Worm (Caenorhabditis elegans) whole organism, L4 larva: ENCODE results near the gene ergi-3.

Experiments
- D1046.2 ChIP-seq: fragments of 200-800 bp; sonication (Bioruptor generic); IDR thresholded peaks from 2 replicates; pipeline ENCODE4 v1.3.6; 2022; ENCODE audit warnings: missing genetic modification characterization, missing compliant biosample characterization
- F10B5.3 ChIP-seq: sonication (generic microtip); optimal IDR thresholded peaks from 2 replicates; lab custom pipeline; 2016; ENCODE audit warnings: mild to moderate bottlenecking, missing genetic modification characterization, missing compliant biosample characterization
- F26F4.8 ChIP-seq: fragments of 200-800 bp; sonication (Bioruptor generic); conservative IDR thresholded peaks from 2 replicates; pipeline ENCODE4 v1.3.6; 2022; ENCODE audit warnings: missing genetic modification characterization, missing compliant biosample characterization
- F37D6.2 ChIP-seq: sonication (generic microtip); optimal IDR thresholded peaks from 2 replicates; lab custom pipeline; 2016; ENCODE audit warnings: mild to moderate bottlenecking, missing genetic modification characterization, missing compliant biosample characterization
- F44E2.7 ChIP-seq: fragments of 200-800 bp; sonication (Bioruptor generic); IDR thresholded peaks from 2 replicates; pipeline ENCODE4 v2.1.2; 2022; ENCODE audit warnings: missing genetic modification characterization, missing compliant biosample characterization
- F49E8.2 ChIP-seq: sonication (generic microtip); optimal IDR thresholded peaks from 2 replicates; lab custom pipeline; 2016; ENCODE audit warnings: missing compliant biosample characterization, mild to moderate bottlenecking, missing genetic modification characterization, borderline replicate concordance
- T26A8.4 ChIP-seq: fragments of 200-800 bp; sonication (Bioruptor generic); IDR thresholded peaks from 2 replicates; pipeline ENCODE4 v1.3.6; 2022; ENCODE audit warnings: missing genetic modification characterization, missing compliant biosample characterization
- Y48G9A.11 ChIP-seq: fragments of 200-800 bp; sonication (Bioruptor generic); IDR thresholded peaks from 2 replicates; pipeline ENCODE4 v1.3.6; 2022; ENCODE audit warnings: missing genetic modification reagents, missing genetic modification characterization, missing compliant biosample characterization
- ama-1 ChIP-seq: fragments of 150-350 bp; optimal IDR thresholded peaks from 2 replicates; lab custom pipeline; 2014; ENCODE audit warnings: inconsistent platforms, mixed read lengths
- arid-1 ChIP-seq: fragments of 200-800 bp; sonication (Bioruptor generic); conservative IDR thresholded peaks from 2 replicates; pipeline ENCODE4 v1.3.6; 2022; ENCODE audit warnings: missing genetic modification reagents, missing genetic modification characterization, missing compliant biosample characterization
- ceh-32 ChIP-seq: sonication (generic microtip); optimal IDR thresholded peaks from 2 replicates; lab custom pipeline; 2016; ENCODE audit warnings: mild to moderate bottlenecking, missing genetic modification characterization, missing compliant biosample characterization; ENCODE audit not compliant: poor library complexity
- ceh-82 ChIP-seq: sonication (generic microtip); optimal IDR thresholded peaks from 2 replicates; lab custom pipeline; 2017; ENCODE audit warnings: missing biosample characterization, missing genetic modification characterization
- ctbp-1 ChIP-seq: fragments of 200-800 bp; sonication (Bioruptor generic); IDR thresholded peaks from 2 replicates; pipeline ENCODE4 v1.3.6; 2022; ENCODE audit warnings: missing genetic modification reagents, missing genetic modification characterization, missing compliant biosample characterization
- daf-16 ChIP-seq, 3 experiments: sonication (generic microtip); optimal IDR thresholded peaks; 2 replicates each; lab custom pipeline; 2016 to 2017; ENCODE audit warnings: missing genetic modification characterization in 3 of 3, missing genetic modification reagents in 3 of 3, mild to moderate bottlenecking in 2 of 3, missing compliant biosample characterization in 2 of 3, missing biosample characterization in 1 of 3, moderate library complexity in 1 of 3
- dmd-8 ChIP-seq: fragments of 200-800 bp; sonication (Bioruptor generic); IDR thresholded peaks from 2 replicates; pipeline ENCODE4 v1.3.6; 2022; ENCODE audit warnings: missing genetic modification characterization, missing compliant biosample characterization
- dpl-1 ChIP-seq: fragments of 150-350 bp; optimal IDR thresholded peaks from 2 replicates; lab custom pipeline; 2014; ENCODE audit warnings: missing biosample characterization, missing genetic modification reagents, missing genetic modification characterization
- egl-27 ChIP-seq: sonication (generic microtip); optimal IDR thresholded peaks from 3 replicates; lab custom pipeline; 2017; ENCODE audit warnings: missing biosample characterization, missing genetic modification reagents, missing genetic modification characterization
- egl-43 ChIP-seq: fragments of 200-800 bp; sonication (Bioruptor generic); IDR thresholded peaks from 2 replicates; pipeline ENCODE4 v1.3.6; 2022; ENCODE audit warnings: missing genetic modification reagents, missing genetic modification characterization, missing compliant biosample characterization
- fkh-10 ChIP-seq: fragments of 150-350 bp; optimal IDR thresholded peaks from 2 replicates; lab custom pipeline; 2014; ENCODE audit warnings: missing biosample characterization, missing genetic modification reagents, missing genetic modification characterization
- gei-8 ChIP-seq: fragments of 200-800 bp; sonication (Bioruptor generic); optimal IDR thresholded peaks from 2 replicates; lab custom pipeline; 2018; ENCODE audit warnings: mild to moderate bottlenecking, missing genetic modification characterization, missing compliant biosample characterization
- jun-1 ChIP-seq: fragments of 150-350 bp; optimal IDR thresholded peaks from 2 replicates; lab custom pipeline; 2014; ENCODE audit warnings: missing biosample characterization, missing genetic modification reagents, missing genetic modification characterization
- lin-1 ChIP-seq: fragments of 200-800 bp; sonication (Bioruptor generic); IDR thresholded peaks from 2 replicates; pipeline ENCODE4 v1.3.6; 2022; ENCODE audit warnings: missing genetic modification reagents, missing genetic modification characterization, missing compliant biosample characterization
- lin-29 ChIP-seq: fragments of 200-800 bp; sonication (Bioruptor generic); IDR thresholded peaks from 2 replicates; pipeline ENCODE4 v1.3.6; 2022; ENCODE audit warnings: missing genetic modification reagents, missing genetic modification characterization, missing compliant biosample characterization
- lir-3 ChIP-seq: sonication (generic microtip); optimal IDR thresholded peaks from 2 replicates; lab custom pipeline; 2016; ENCODE audit warnings: mild to moderate bottlenecking, missing genetic modification characterization, missing compliant biosample characterization
- lsy-2 ChIP-seq, 2 experiments: fragments of 150-350 bp in 1 of 2; sonication (generic microtip) in 1 of 2; optimal IDR thresholded peaks; 2 replicates each; lab custom pipeline; 2014 to 2017; ENCODE audit warnings: missing biosample characterization in 2 of 2, missing genetic modification characterization in 2 of 2
- madf-9 ChIP-seq: fragments of 200-800 bp; sonication (Bioruptor generic); conservative IDR thresholded peaks from 2 replicates; pipeline ENCODE4 v1.3.6; 2022; ENCODE audit warnings: missing genetic modification reagents, missing genetic modification characterization, missing compliant biosample characterization
- mdt-29 ChIP-seq: fragments of 200-800 bp; sonication (Bioruptor generic); IDR thresholded peaks from 2 replicates; pipeline ENCODE4 v1.3.6; 2022; ENCODE audit warnings: missing genetic modification reagents, missing genetic modification characterization, missing compliant biosample characterization
- mes-2 ChIP-seq: sonication (generic microtip); optimal IDR thresholded peaks from 2 replicates; lab custom pipeline; 2016; ENCODE audit warnings: missing genotype, mild to moderate bottlenecking, missing genetic modification characterization, missing compliant biosample characterization; ENCODE audit not compliant: poor library complexity, severe bottlenecking
- nhr-10 ChIP-seq: fragments of 150-350 bp; optimal IDR thresholded peaks from 2 replicates; lab custom pipeline; 2014; ENCODE audit warnings: missing biosample characterization, missing genetic modification characterization
- nhr-237 ChIP-seq: sonication (generic microtip); optimal IDR thresholded peaks from 2 replicates; lab custom pipeline; 2017; ENCODE audit warnings: missing biosample characterization, missing genetic modification characterization
- nhr-25 ChIP-seq: sonication (generic microtip); optimal IDR thresholded peaks from 2 replicates; lab custom pipeline; 2017; ENCODE audit warnings: missing genetic modification characterization, mild to moderate bottlenecking, missing compliant biosample characterization, antibody characterized with exemption, moderate library complexity, borderline replicate concordance; ENCODE audit not compliant: insufficient read depth
- nhr-28 ChIP-seq: fragments of 150-350 bp; optimal IDR thresholded peaks from 2 replicates; lab custom pipeline; 2014; ENCODE audit warnings: missing biosample characterization, missing genetic modification characterization
- nhr-48 ChIP-seq: sonication (generic microtip); optimal IDR thresholded peaks from 2 replicates; lab custom pipeline; 2016; ENCODE audit warnings: mild to moderate bottlenecking, missing genetic modification characterization, missing compliant biosample characterization
- nhr-6 ChIP-seq: fragments of 150-350 bp; optimal IDR thresholded peaks from 2 replicates; lab custom pipeline; 2014; ENCODE audit warnings: missing biosample characterization, missing genetic modification characterization
- nhr-77 ChIP-seq: fragments of 150-350 bp; optimal IDR thresholded peaks from 2 replicates; lab custom pipeline; 2014; ENCODE audit warnings: missing biosample characterization, missing genetic modification characterization
- rbr-2 ChIP-seq: sonication (generic microtip); optimal IDR thresholded peaks from 2 replicates; lab custom pipeline; 2016; ENCODE audit warnings: missing genotype, missing genetic modification characterization, missing compliant biosample characterization
- set-16 ChIP-seq: fragments of 200-800 bp; sonication (Bioruptor generic); IDR thresholded peaks from 2 replicates; pipeline ENCODE4 v1.3.6; 2022; ENCODE audit warnings: missing genetic modification reagents, missing genetic modification characterization, missing compliant biosample characterization
- spr-3 ChIP-seq: fragments of 200-800 bp; sonication (Bioruptor generic); optimal IDR thresholded peaks from 2 replicates; lab custom pipeline; 2018; ENCODE audit warnings: mild to moderate bottlenecking, missing genetic modification characterization, missing compliant biosample characterization
- tag-97 ChIP-seq: fragments of 200-800 bp; sonication (Bioruptor generic); IDR thresholded peaks from 2 replicates; pipeline ENCODE4 v1.3.6; 2022; ENCODE audit warnings: missing genetic modification characterization, missing compliant biosample characterization
- tra-1 ChIP-seq: fragments of 200-800 bp; sonication (Bioruptor generic); IDR thresholded peaks from 2 replicates; pipeline ENCODE4 v1.3.6; 2022; ENCODE audit warnings: missing genetic modification reagents, missing genetic modification characterization, missing compliant biosample characterization
- unc-39 ChIP-seq: sonication (generic microtip); optimal IDR thresholded peaks from 2 replicates; lab custom pipeline; 2017; ENCODE audit warnings: missing biosample characterization, missing genetic modification characterization
- unc-62 ChIP-seq, 3 experiments: fragments of 150-350 bp in 1 of 3; sonication (generic microtip); optimal IDR thresholded peaks in 2 of 3; peaks in 1 of 3; 1 replicate in 1 of 3; 2 replicates in 2 of 3; lab custom pipeline; 2014 to 2017; ENCODE audit warnings: missing biosample characterization in 3 of 3, missing genetic modification characterization in 3 of 3, missing genetic modification reagents in 3 of 3, missing genotype in 1 of 3
- vab-7 ChIP-seq: fragments of 200-800 bp; sonication (Bioruptor generic); IDR thresholded peaks from 2 replicates; pipeline ENCODE4 v1.3.6; 2022; ENCODE audit warnings: missing genetic modification reagents, missing genetic modification characterization, missing compliant biosample characterization
- zip-11 ChIP-seq: fragments of 200-800 bp; sonication (Bioruptor generic); IDR thresholded peaks from 2 replicates; pipeline ENCODE4 v1.3.6; 2022; ENCODE audit warnings: missing genetic modification characterization, missing compliant biosample characterization
- ztf-11 ChIP-seq: fragments of 150-350 bp; optimal IDR thresholded peaks from 2 replicates; lab custom pipeline; 2014; ENCODE audit warnings: missing biosample characterization, missing genetic modification characterization

ergi-3 gene

DNA sequence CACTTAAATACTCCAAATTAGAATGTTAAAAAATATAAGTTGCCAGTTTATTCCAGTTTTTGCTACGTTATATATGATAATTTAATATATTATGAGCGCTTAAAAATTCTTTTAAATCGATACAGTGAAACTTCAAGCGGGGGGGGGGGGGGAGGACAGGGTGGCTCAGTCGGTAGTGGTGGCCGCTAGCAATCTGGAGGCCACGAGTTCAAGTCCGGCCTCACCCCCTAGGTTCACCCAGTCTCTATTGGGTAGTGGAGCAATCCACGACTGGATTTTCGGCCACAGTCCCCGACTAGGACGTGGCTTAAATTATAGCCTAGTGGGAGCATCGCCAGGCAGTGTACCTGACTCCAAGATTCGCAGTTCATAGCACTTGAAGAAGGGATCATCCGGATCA, 4.4 kb upstream of the ergi-3 start:
- TF ChIP-seq ama-1 (lab: Kevin White, UChicago) (no peak), zip-11 (no peak), set-16 (peak; percentile 82), nhr-6 (no peak), dpl-1 (no peak), F10B5.3 (tag; lab: Kevin White, UChicago) (no peak)
- TF ChIP-seq, all 104 proteins: peak for 1

DNA sequence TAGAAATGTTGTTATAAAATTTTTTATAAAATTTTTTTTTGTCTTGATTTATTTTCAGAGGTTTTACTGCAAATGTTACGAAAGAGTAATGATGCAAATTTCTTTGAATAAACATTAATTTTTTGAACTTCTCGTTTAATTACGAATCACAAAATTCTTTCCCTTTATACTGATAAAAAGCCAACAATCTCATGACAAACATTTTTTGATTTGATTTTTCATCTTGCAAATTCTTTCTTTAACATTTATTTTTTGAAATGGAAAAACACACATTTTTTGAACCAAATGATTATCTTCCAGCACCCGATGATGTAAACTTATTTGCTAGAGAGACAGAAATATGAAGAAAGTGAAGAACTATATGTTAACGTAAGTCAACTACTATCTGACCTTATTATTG, 3.6 kb upstream of the ergi-3 start, which contains the start of gene K09E9.1:
K09E9.1 (plus strand) TSS at position 301 of the 400 bp plus-strand sequence.
- TF ChIP-seq ceh-82 (tag; lab: Kevin White, UChicago), result no peak
- no peak for TF ChIP-seq daf-16 (GFP tag; optimal IDR thresholded peaks at IDR 0.05; lab: Kevin White, UChicago)
- TF ChIP-seq daf-16 (tag; optimal IDR thresholded peaks at IDR 0.05; lab: Kevin White, UChicago), result peak; percentile 14

DNA sequence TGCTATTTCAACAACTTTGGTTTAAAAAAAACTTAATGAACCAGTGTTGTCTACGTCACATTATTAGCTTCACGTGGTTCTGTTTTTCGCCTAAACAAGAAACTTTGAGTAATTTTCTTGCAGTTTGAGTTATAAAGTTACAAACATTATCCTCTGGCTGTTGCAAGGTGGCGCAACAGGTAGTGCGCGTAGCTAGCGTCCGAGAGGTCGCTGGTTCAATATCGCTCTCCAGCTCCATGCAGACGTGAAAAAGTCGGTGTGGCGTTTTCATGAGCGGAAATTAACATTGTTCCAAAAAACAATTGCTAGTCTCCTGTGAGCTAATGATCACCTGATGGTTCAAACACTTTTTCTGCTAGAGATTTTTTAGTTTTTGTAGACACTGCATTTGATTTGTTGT, 2.7 kb upstream of the ergi-3 start:
- TF ChIP-seq D1046.2 (GFP tag; lab: Robert Waterston, UW) (no peak), lin-29 (no peak), gei-8 (GFP tag; lab: Kevin White, UChicago) (no peak), egl-43 (GFP tag; lab: Robert Waterston, UW) (peak; percentile 75), unc-62 (GFP tag; optimal IDR thresholded peaks at IDR 0.05 in 1 of 2; lab: Kevin White, UChicago) (no peak), unc-62 (tag; optimal IDR thresholded peaks at IDR 0.05; lab: Kevin White, UChicago) (no peak), unc-39 (tag; lab: Kevin White, UChicago) (no peak), rbr-2 (tag; lab: Kevin White, UChicago) (no peak), jun-1 (tag; lab: Kevin White, UChicago) (no peak), ctbp-1 (GFP tag; lab: Robert Waterston, UW) (0 out of 2 replicates have a peak, but pooled peaks have one; percentile 19), ztf-11 (tag; lab: Kevin White, UChicago) (no peak), F10B5.3 (tag; lab: Kevin White, UChicago) (no peak), nhr-237 (no peak), mdt-29 (no peak), F26F4.8 (GFP tag; lab: Robert Waterston, UW) (no peak), tag-97 (GFP tag; lab: Robert Waterston, UW) (no peak), T26A8.4 (GFP tag; lab: Robert Waterston, UW) (peak; percentile 36; the same call in 1 of the 2 replicates), F44E2.7 (GFP tag; lab: Robert Waterston, UW) (no peak), spr-3 (GFP tag; lab: Kevin White, UChicago) (no peak), fkh-10 (no peak), mes-2 (tag; lab: Kevin White, UChicago) (peak; percentile 46), F49E8.2 (tag; lab: Kevin White, UChicago) (no peak), daf-16 (GFP tag; optimal IDR thresholded peaks at IDR 0.05; lab: Kevin White, UChicago) (peak in 1 of 2 experiments; percentile 52), daf-16 (tag; optimal IDR thresholded peaks at IDR 0.05; lab: Kevin White, UChicago) (peak; percentile 50), madf-9 (no peak), egl-27 (no peak), nhr-10 (tag; lab: Kevin White, UChicago) (no peak), Y48G9A.11 (GFP tag; lab: Robert Waterston, UW) (no peak), lin-1 (GFP tag; lab: Robert Waterston, UW) (no peak), F37D6.2 (no peak), lir-3 (tag; lab: Kevin White, UChicago) (peak; percentile 12), lsy-2 (tag; optimal IDR thresholded peaks at IDR 0.05; lab: Kevin White, UChicago) (no peak), nhr-77 (tag; lab: Kevin White, UChicago) (no peak), zip-11 (no peak), arid-1 (GFP tag; lab: Robert Waterston, UW) (no peak), vab-7 (GFP tag; lab: Robert Waterston, UW) (peak; percentile 61; the same call in 1 of the 2 replicates), nhr-28 (no peak), nhr-48 (peak; percentile 30), nhr-25 (tag; lab: Kevin White, UChicago) (no peak), tra-1 (GFP tag; lab: Robert Waterston, UW) (0 out of 2 replicates have a peak, but pooled peaks have one; percentile 21), ceh-32 (tag; lab: Kevin White, UChicago) (no peak), dmd-8 (GFP tag; lab: Robert Waterston, UW) (no peak), ama-1 (lab: Kevin White, UChicago) (no peak)
